Fruit fly (Drosophila melanogaster) whole organism, embryonic: ENCODE data around the gene Ir7g.
A peak's percentile ranks its signal among the peaks of the same experiment; 100 is the strongest.

ENCODE experiments used
- ATbp ChIP-seq: fragments of 200-800 bp; sonication (Bioruptor generic); optimal IDR thresholded peaks from 2 replicates; lab custom pipeline; 2017; ENCODE audit warnings: missing biosample characterization, mild to moderate bottlenecking, missing genetic modification characterization, missing genetic modification reagents
- Aef1 ChIP-seq: fragments of 200-800 bp; sonication (Bioruptor generic); IDR thresholded peaks from 3 replicates; pipeline ENCODE4 v1.3.6; 2022; ENCODE audit warnings: missing biosample characterization, missing genetic modification characterization
- CG12155 ChIP-seq: fragments of 200-800 bp; sonication (Bioruptor generic); optimal IDR thresholded peaks from 3 replicates; lab custom pipeline; 2016; ENCODE audit warnings: missing biosample characterization, missing genetic modification characterization
- CG12391 ChIP-seq: fragments of 200-800 bp; sonication (Bioruptor generic); optimal IDR thresholded peaks from 3 replicates; lab custom pipeline; 2018; ENCODE audit warnings: missing biosample characterization, mild to moderate bottlenecking, missing genetic modification characterization, moderate library complexity
- CG12769 ChIP-seq: fragments of 200-800 bp; sonication (Bioruptor generic); optimal IDR thresholded peaks from 2 replicates; lab custom pipeline; 2019; ENCODE audit warnings: missing biosample characterization, mild to moderate bottlenecking, missing genetic modification characterization, moderate library complexity
- CG12942 ChIP-seq: fragments of 200-800 bp; sonication (Bioruptor generic); optimal IDR thresholded peaks from 3 replicates; lab custom pipeline; 2016; ENCODE audit warnings: missing biosample characterization, missing genetic modification characterization
- CG13287 ChIP-seq: fragments of 200-800 bp; sonication (Bioruptor generic); IDR thresholded peaks from 2 replicates; pipeline ENCODE4 v1.3.6; 2022; ENCODE audit warnings: missing biosample characterization, missing genetic modification characterization; ENCODE audit not compliant: partially characterized antibody
- CG13775 ChIP-seq: fragments of 200-800 bp; sonication (Bioruptor generic); optimal IDR thresholded peaks from 3 replicates; lab custom pipeline; 2017; ENCODE audit warnings: missing biosample characterization, mild to moderate bottlenecking, missing genetic modification characterization
- CG14860 ChIP-seq: fragments of 200-800 bp; sonication (Bioruptor generic); IDR thresholded peaks from 3 replicates; pipeline ENCODE4 v1.3.6; 2022; ENCODE audit warnings: missing biosample characterization, missing genetic modification characterization; ENCODE audit not compliant: partially characterized antibody
- CG15073 ChIP-seq: fragments of 200-800 bp; sonication (Bioruptor generic); optimal IDR thresholded peaks from 2 replicates; lab custom pipeline; 2016; ENCODE audit warnings: missing biosample characterization, missing genetic modification characterization
- CG17328 ChIP-seq: fragments of 200-800 bp; sonication (Bioruptor generic); IDR thresholded peaks from 2 replicates; pipeline ENCODE4 v1.3.6; 2022; ENCODE audit warnings: missing biosample characterization, missing genetic modification characterization
- CG1792 ChIP-seq: fragments of 200-800 bp; sonication (Bioruptor generic); optimal IDR thresholded peaks from 2 replicates; lab custom pipeline; 2016; ENCODE audit warnings: missing biosample characterization, missing genetic modification characterization
- CG30020 ChIP-seq: fragments of 200-800 bp; optimal IDR thresholded peaks from 2 replicates; lab custom pipeline; 2019; ENCODE audit warnings: missing biosample characterization, mild to moderate bottlenecking, missing genetic modification characterization, moderate library complexity
- CG30431 ChIP-seq: fragments of 200-800 bp; sonication (Bioruptor generic); optimal IDR thresholded peaks from 2 replicates; lab custom pipeline; 2017; ENCODE audit warnings: missing biosample characterization, missing genetic modification characterization
- CG32532 ChIP-seq: fragments of 200-800 bp; sonication (Bioruptor generic); IDR thresholded peaks from 2 replicates; pipeline ENCODE4 v1.3.6; 2022; ENCODE audit warnings: missing biosample characterization, missing genetic modification characterization
- CG32772 ChIP-seq: fragments of 200-800 bp; sonication (Bioruptor generic); IDR thresholded peaks from 2 replicates; pipeline ENCODE4 v1.3.6; 2022; ENCODE audit warnings: missing biosample characterization, missing genetic modification characterization
- CG3281 ChIP-seq: fragments of 200-800 bp; sonication (Bioruptor generic); optimal IDR thresholded peaks from 3 replicates; lab custom pipeline; 2017; ENCODE audit warnings: missing biosample characterization, mild to moderate bottlenecking, missing genetic modification characterization
- CG3847 ChIP-seq: fragments of 200-800 bp; sonication (Bioruptor generic); IDR thresholded peaks from 2 replicates; pipeline ENCODE4 v1.3.6; 2022; ENCODE audit warnings: missing biosample characterization, missing genetic modification characterization
- CG3995 ChIP-seq: fragments of 200-800 bp; sonication (Bioruptor generic); optimal IDR thresholded peaks from 3 replicates; lab custom pipeline; 2016; ENCODE audit warnings: missing biosample characterization, missing genetic modification characterization
- CG4360 ChIP-seq: fragments of 200-800 bp; sonication (Bioruptor generic); IDR thresholded peaks from 2 replicates; pipeline ENCODE4 v1.3.6; 2022; ENCODE audit warnings: missing biosample characterization, missing genetic modification characterization
- CG5245 ChIP-seq: fragments of 200-800 bp; sonication (Bioruptor generic); optimal IDR thresholded peaks from 3 replicates; lab custom pipeline; 2016; ENCODE audit warnings: missing biosample characterization, missing genetic modification characterization
- CG6854 ChIP-seq: fragments of 200-800 bp; sonication (Bioruptor generic); optimal IDR thresholded peaks from 3 replicates; lab custom pipeline; 2017; ENCODE audit warnings: missing biosample characterization, mild to moderate bottlenecking, missing genetic modification characterization
- CG9817 ChIP-seq: fragments of 200-800 bp; sonication (Bioruptor generic); optimal IDR thresholded peaks from 2 replicates; lab custom pipeline; 2018; ENCODE audit warnings: missing biosample characterization, mild to moderate bottlenecking, missing genetic modification characterization, moderate library complexity
- CrebB ChIP-seq: fragments of 200-800 bp; sonication (Bioruptor generic); optimal IDR thresholded peaks from 3 replicates; lab custom pipeline; 2018; ENCODE audit warnings: missing biosample characterization, mild to moderate bottlenecking, missing genetic modification characterization
- Dip2 ChIP-seq: fragments of 200-800 bp; sonication (Bioruptor generic); IDR thresholded peaks from 2 replicates; pipeline ENCODE4 v1.3.6; 2022; ENCODE audit warnings: missing biosample characterization, missing genetic modification characterization
- Ets65A ChIP-seq: fragments of 200-800 bp; sonication (Bioruptor generic); peaks from one replicate; lab custom pipeline; 2016; ENCODE audit warnings: missing biosample characterization, missing genetic modification characterization
- H15 ChIP-seq: fragments of 200-800 bp; sonication (Bioruptor generic); IDR thresholded peaks from 3 replicates; pipeline ENCODE4 v1.3.6; 2022; ENCODE audit warnings: missing biosample characterization, missing genetic modification characterization
- HLH3B ChIP-seq: fragments of 200-800 bp; sonication (Bioruptor generic); IDR thresholded peaks from 2 replicates; pipeline ENCODE4 v1.3.6; 2022; ENCODE audit warnings: missing biosample characterization, missing genetic modification characterization
- Hand ChIP-seq: fragments of 200-800 bp; sonication (Bioruptor generic); optimal IDR thresholded peaks from 2 replicates; lab custom pipeline; 2017; ENCODE audit warnings: mild to moderate bottlenecking, missing biosample characterization, missing genetic modification reagents, missing genetic modification characterization
- Nf-YB ChIP-seq: fragments of 200-800 bp; sonication (Bioruptor generic); optimal IDR thresholded peaks from 3 replicates; lab custom pipeline; 2019; ENCODE audit warnings: missing biosample characterization, mild to moderate bottlenecking, missing genetic modification characterization, moderate library complexity
- Nf-YC ChIP-seq: fragments of 200-800 bp; optimal IDR thresholded peaks from 3 replicates; lab custom pipeline; 2019; ENCODE audit warnings: missing biosample characterization, mild to moderate bottlenecking, missing genetic modification characterization, moderate library complexity
- Six4 ChIP-seq: fragments of 200-800 bp; sonication (Bioruptor generic); optimal IDR thresholded peaks from 2 replicates; lab custom pipeline; 2016; ENCODE audit warnings: missing biosample characterization, missing genetic modification characterization
- Spps ChIP-seq: fragments of 200-800 bp; sonication (Bioruptor generic); optimal IDR thresholded peaks from 2 replicates; lab custom pipeline; 2018; ENCODE audit warnings: missing biosample characterization, mild to moderate bottlenecking, missing genetic modification characterization
- Stat92E ChIP-seq, 3 experiments: fragments of >200 bp in 2 of 3; fragments of 200-800 bp in 1 of 3; sonication (Bioruptor generic) in 1 of 3; optimal IDR thresholded peaks; 2 replicates each; lab custom pipeline; 2017 to 2019; ENCODE audit warnings: missing biosample characterization in 3 of 3, missing genetic modification characterization in 3 of 3, mild to moderate bottlenecking in 1 of 3, moderate library complexity in 1 of 3
- bigmax ChIP-seq: fragments of 200-800 bp; sonication (Bioruptor generic); optimal IDR thresholded peaks from 2 replicates; lab custom pipeline; 2018; ENCODE audit warnings: missing biosample characterization, mild to moderate bottlenecking, missing genetic modification characterization
- chif ChIP-seq, 2 experiments: fragments of 200-800 bp; sonication (Bioruptor generic); optimal IDR thresholded peaks; 3 replicates each; lab custom pipeline; 2016; ENCODE audit warnings: missing biosample characterization in 2 of 2, missing genetic modification characterization in 2 of 2
- disco-r ChIP-seq: fragments of 200-800 bp; sonication (Bioruptor generic); optimal IDR thresholded peaks from 2 replicates; lab custom pipeline; 2016; ENCODE audit warnings: missing biosample characterization, missing genetic modification characterization
- dysf ChIP-seq: fragments of 200-800 bp; sonication (Bioruptor generic); IDR thresholded peaks from 3 replicates; pipeline ENCODE4 v1.3.6; 2022; ENCODE audit warnings: missing biosample characterization, missing genetic modification characterization
- gem ChIP-seq: fragments of 200-800 bp; sonication (Bioruptor generic); optimal IDR thresholded peaks from 2 replicates; lab custom pipeline; 2019; ENCODE audit warnings: missing biosample characterization, mild to moderate bottlenecking, missing genetic modification characterization, moderate library complexity
- h ChIP-seq: fragments of >200 bp; optimal IDR thresholded peaks from 2 replicates; lab custom pipeline; 2017
- nmo ChIP-seq: fragments of 200-800 bp; sonication (Bioruptor generic); optimal IDR thresholded peaks from 2 replicates; lab custom pipeline; 2018; ENCODE audit warnings: missing biosample characterization, mild to moderate bottlenecking, missing genetic modification characterization, moderate library complexity
- pnt ChIP-seq: fragments of 200-800 bp; sonication (Bioruptor generic); optimal IDR thresholded peaks from 3 replicates; lab custom pipeline; 2016; ENCODE audit warnings: missing biosample characterization, missing genetic modification characterization
- pros ChIP-seq: fragments of 200-800 bp; sonication (Bioruptor generic); optimal IDR thresholded peaks from 3 replicates; lab custom pipeline; 2019; ENCODE audit warnings: missing biosample characterization, mild to moderate bottlenecking, missing genetic modification characterization, moderate library complexity
- rib ChIP-seq: fragments of 200-800 bp; sonication (Bioruptor generic); IDR thresholded peaks from 2 replicates; pipeline ENCODE4 v1.3.6; 2022; ENCODE audit warnings: missing biosample characterization, missing genetic modification characterization
- sc ChIP-seq, 3 experiments: fragments of >200 bp in 2 of 3; fragments of 200-800 bp in 1 of 3; sonication (Bioruptor generic) in 1 of 3; optimal IDR thresholded peaks; 2 replicates in 2 of 3; 3 replicates in 1 of 3; lab custom pipeline; 2017; ENCODE audit warnings: mild to moderate bottlenecking in 1 of 3, missing biosample characterization in 1 of 3, missing genetic modification characterization in 1 of 3, missing genetic modification reagents in 1 of 3
- wor ChIP-seq: fragments of 200-800 bp; sonication (Bioruptor generic); IDR thresholded peaks from 2 replicates; pipeline ENCODE4 v1.3.6; 2022; ENCODE audit warnings: missing biosample characterization, missing genetic modification characterization
- yki ChIP-seq: fragments of >200 bp; optimal IDR thresholded peaks from 3 replicates; lab custom pipeline; 2018
- z ChIP-seq: fragments of 200-800 bp; sonication (Bioruptor generic); IDR thresholded peaks from 3 replicates; pipeline ENCODE4 v1.3.6; 2022; ENCODE audit warnings: missing biosample characterization, missing genetic modification characterization

Ir7g gene

dm6 chrX:7901153-7902038 lies 16.9 kb downstream of the Ir7g start, which contains the start of the genes RpS6 and bys (continued):
- TF ChIP-seq Hand (GFP tag; lab: Kevin White, UChicago): no peak
- TF ChIP-seq CG32772 (GFP tag; lab: Robert Waterston, UW): peak; percentile 58
- TF ChIP-seq nmo (GFP tag; lab: Kevin White, UChicago): peak; percentile 58
- peak; percentile 30 for TF ChIP-seq CG30020
- TF ChIP-seq CG9817: peak; percentile 40
- peak; percentile 73 for TF ChIP-seq CG32532
- TF ChIP-seq CG14860 (GFP tag; lab: Robert Waterston, UW): peak; percentile 77
- TF ChIP-seq wor (GFP tag; lab: Robert Waterston, UW): no peak
- peak; percentile 46 for TF ChIP-seq CrebB (tag; lab: Kevin White, UChicago)
- TF ChIP-seq CG30431 (GFP tag; lab: Kevin White, UChicago): no peak
- TF ChIP-seq bigmax (GFP tag; lab: Kevin White, UChicago): peak; percentile 7
- no peak for TF ChIP-seq ATbp (GFP tag; lab: Kevin White, UChicago)
- no peak for TF ChIP-seq sc (optimal IDR thresholded peaks at IDR 0.05; lab: Kevin White, UChicago)
- no peak for TF ChIP-seq sc (GFP tag; optimal IDR thresholded peaks at IDR 0.05; lab: Kevin White, UChicago)
- TF ChIP-seq rib (GFP tag; lab: Robert Waterston, UW): peak; percentile 60; the same call in 1 of the 2 replicates
- peak; percentile 3 for TF ChIP-seq Nf-YB (GFP tag; lab: Kevin White, UChicago)
- TF ChIP-seq CG1792 (GFP tag; lab: Kevin White, UChicago): no peak
- TF ChIP-seq CG4360: no peak
- peak in 1 of 2 experiments; percentile 8 for TF ChIP-seq chif (GFP tag; optimal IDR thresholded peaks at IDR 0.05; lab: Kevin White, UChicago)
- TF ChIP-seq Ets65A (GFP tag; lab: Kevin White, UChicago): peak; percentile 37
- peak; percentile 66 for TF ChIP-seq CG13775 (GFP tag; lab: Kevin White, UChicago)
- no peak for TF ChIP-seq CG15073
- TF ChIP-seq h: no peak
- peak; percentile 76 for TF ChIP-seq CG13287 (GFP tag; lab: Robert Waterston, UW)
- peak; percentile 42; the same call in 2 of the 3 replicates for TF ChIP-seq dysf (GFP tag; lab: Robert Waterston, UW)
- peak; percentile 50 for TF ChIP-seq gem (tag; lab: Kevin White, UChicago)
- TF ChIP-seq Nf-YC (tag; lab: Kevin White, UChicago): peak; percentile 31
- no peak for TF ChIP-seq pros (GFP tag; lab: Kevin White, UChicago)
- peak; percentile 19 for TF ChIP-seq CG5245 (GFP tag; lab: Kevin White, UChicago)
- peak; percentile 9 for TF ChIP-seq CG12942
- TF ChIP-seq Spps (tag; lab: Kevin White, UChicago): no peak
- TF ChIP-seq Dip2 (GFP tag; lab: Robert Waterston, UW): no peak
- TF ChIP-seq Stat92E (GFP tag; optimal IDR thresholded peaks at IDR 0.05; lab: Kevin White, UChicago): peak in 1 of 3 experiments; percentile 31
- no peak for TF ChIP-seq Six4
- TF ChIP-seq CG3281 (GFP tag; lab: Kevin White, UChicago): peak; percentile 67
- peak; percentile 7 for TF ChIP-seq disco-r
- no peak for TF ChIP-seq yki (lab: Kevin White, UChicago)
- peak; percentile 59 for TF ChIP-seq CG12391
- TF ChIP-seq z (GFP tag; lab: Robert Waterston, UW): 0 out of 3 replicates have a peak, but pooled peaks have one; percentile 22
- no peak for TF ChIP-seq pnt (GFP tag; lab: Kevin White, UChicago)
- 0 out of 3 replicates have a peak, but pooled peaks have one; percentile 15 for TF ChIP-seq Aef1 (GFP tag; lab: Robert Waterston, UW)
- peak; percentile 22 for TF ChIP-seq CG3995 (GFP tag; lab: Kevin White, UChicago)
- TF ChIP-seq H15 (GFP tag; lab: Robert Waterston, UW): peak; percentile 58; the same call in 1 of the 3 replicates
- peak; percentile 4 for TF ChIP-seq CG12769 (tag; lab: Kevin White, UChicago)
- TF ChIP-seq CG6854 (GFP tag; lab: Kevin White, UChicago): peak; percentile 49
- TF ChIP-seq CG3847 (GFP tag; lab: Robert Waterston, UW): peak; percentile 38; the same call in 1 of the 2 replicates
- peak; percentile 36; the same call in 1 of the 2 replicates for TF ChIP-seq HLH3B
- TF ChIP-seq CG12155 (GFP tag; lab: Kevin White, UChicago): peak; percentile 16
- TF ChIP-seq CG17328 (GFP tag; lab: Robert Waterston, UW): peak; percentile 46; the same call in 1 of the 2 replicates
